Worm (Caenorhabditis elegans) whole organism, mixed stage, embryonic: ENCODE results near the gene bca-1.

ENCODE experiments used
- M03D4.4 ChIP-seq: sonication (generic microtip); optimal IDR thresholded peaks from 2 replicates; lab custom pipeline; 2017; ENCODE audit warnings: mild to moderate bottlenecking, missing genetic modification characterization, missing compliant biosample characterization
- bed-3 ChIP-seq: fragments of 200-800 bp; sonication (Bioruptor generic); optimal IDR thresholded peaks from 3 replicates; lab custom pipeline; 2018; ENCODE audit warnings: mild to moderate bottlenecking, missing genetic modification characterization, moderate library complexity, missing compliant biosample characterization
- blmp-1 ChIP-seq: fragments of 150-350 bp; optimal IDR thresholded peaks from 2 replicates; lab custom pipeline; 2014; ENCODE audit warnings: missing biosample characterization, missing genetic modification characterization
- ceh-39 ChIP-seq: fragments of 150-350 bp; optimal IDR thresholded peaks from 2 replicates; lab custom pipeline; 2014; ENCODE audit warnings: missing biosample characterization, missing genetic modification characterization
- ceh-83 ChIP-seq: fragments of 200-800 bp; sonication (Bioruptor generic); optimal IDR thresholded peaks from 2 replicates; lab custom pipeline; 2018; ENCODE audit warnings: mild to moderate bottlenecking, missing genetic modification characterization, missing compliant biosample characterization
- ces-1 ChIP-seq: fragments of 150-350 bp; optimal IDR thresholded peaks from 2 replicates; lab custom pipeline; 2014; ENCODE audit warnings: missing biosample characterization, missing genetic modification reagents, missing genetic modification characterization
- cnd-1 ChIP-seq: fragments of 200-800 bp; sonication (Bioruptor generic); optimal IDR thresholded peaks from 2 replicates; lab custom pipeline; 2018; ENCODE audit warnings: mild to moderate bottlenecking, missing genetic modification characterization, missing compliant biosample characterization
- drap-1 ChIP-seq: fragments of 200-800 bp; sonication (Bioruptor generic); optimal IDR thresholded peaks from 3 replicates; lab custom pipeline; 2018; ENCODE audit warnings: mild to moderate bottlenecking, missing genetic modification characterization, missing compliant biosample characterization
- elt-1 ChIP-seq: sonication (generic microtip); optimal IDR thresholded peaks from 2 replicates; lab custom pipeline; 2017; ENCODE audit warnings: missing genetic modification characterization, mild to moderate bottlenecking, missing compliant biosample characterization, antibody characterized with exemption, moderate library complexity, borderline replicate concordance; ENCODE audit not compliant: insufficient read depth
- flh-1 ChIP-seq: fragments of 200-800 bp; sonication (Bioruptor generic); optimal IDR thresholded peaks from 2 replicates; lab custom pipeline; 2018; ENCODE audit warnings: mild to moderate bottlenecking, missing genetic modification characterization, moderate library complexity, missing compliant biosample characterization
- ham-2 ChIP-seq: fragments of 200-800 bp; sonication (Bioruptor generic); optimal IDR thresholded peaks from 2 replicates; lab custom pipeline; 2018; ENCODE audit warnings: mild to moderate bottlenecking, missing genetic modification characterization, missing compliant biosample characterization
- hlh-1 ChIP-seq: fragments of 150-350 bp; optimal IDR thresholded peaks from 2 replicates; lab custom pipeline; 2014; ENCODE audit warnings: missing biosample characterization, missing genetic modification reagents, missing genetic modification characterization
- lin-13 ChIP-seq: fragments of 150-350 bp; optimal IDR thresholded peaks from 2 replicates; lab custom pipeline; 2014; ENCODE audit warnings: missing biosample characterization, missing genetic modification characterization
- lin-32 ChIP-seq: fragments of 200-800 bp; sonication (Bioruptor generic); optimal IDR thresholded peaks from 2 replicates; lab custom pipeline; 2018; ENCODE audit warnings: mild to moderate bottlenecking, missing genetic modification characterization, missing compliant biosample characterization
- lsy-2 ChIP-seq: fragments of 150-350 bp; optimal IDR thresholded peaks from 2 replicates; lab custom pipeline; 2014; ENCODE audit warnings: missing biosample characterization, missing genetic modification characterization
- mab-5 ChIP-seq: fragments of 150-350 bp; optimal IDR thresholded peaks from 2 replicates; lab custom pipeline; 2014; ENCODE audit warnings: missing biosample characterization, missing genetic modification characterization
- mep-1 ChIP-seq: fragments of 150-350 bp; optimal IDR thresholded peaks from 2 replicates; lab custom pipeline; 2017; ENCODE audit warnings: missing biosample characterization, missing genetic modification reagents, missing genetic modification characterization, inconsistent platforms
- mls-2 ChIP-seq: sonication (generic microtip); optimal IDR thresholded peaks from 2 replicates; lab custom pipeline; 2016; ENCODE audit warnings: mild to moderate bottlenecking, missing genetic modification characterization, moderate library complexity, missing compliant biosample characterization
- nhr-12 ChIP-seq: fragments of 150-350 bp; optimal IDR thresholded peaks from 2 replicates; lab custom pipeline; 2014; ENCODE audit warnings: missing biosample characterization, missing genetic modification characterization
- nhr-2 ChIP-seq: fragments of 150-350 bp; optimal IDR thresholded peaks from 2 replicates; lab custom pipeline; 2014; ENCODE audit warnings: missing biosample characterization, missing genetic modification characterization
- nhr-237 ChIP-seq: fragments of 150-350 bp; optimal IDR thresholded peaks from 2 replicates; lab custom pipeline; 2014; ENCODE audit warnings: missing biosample characterization, missing genetic modification characterization
- nhr-28 ChIP-seq: fragments of 150-350 bp; optimal IDR thresholded peaks from 2 replicates; lab custom pipeline; 2014; ENCODE audit warnings: missing biosample characterization, missing genetic modification characterization
- nhr-76 ChIP-seq: sonication (generic microtip); optimal IDR thresholded peaks from 2 replicates; lab custom pipeline; 2017; ENCODE audit warnings: missing biosample characterization, missing genetic modification characterization
- pha-4 ChIP-seq: fragments of 150-350 bp; optimal IDR thresholded peaks from 2 replicates; lab custom pipeline; 2018; ENCODE audit warnings: missing biosample characterization, missing genetic modification reagents, missing genetic modification characterization
- sem-2 ChIP-seq: fragments of 200-800 bp; sonication (Bioruptor generic); optimal IDR thresholded peaks from 2 replicates; lab custom pipeline; 2018; ENCODE audit warnings: mild to moderate bottlenecking, missing genetic modification characterization, missing compliant biosample characterization
- snpc-4 ChIP-seq: fragments of 150-350 bp; optimal IDR thresholded peaks from 2 replicates; lab custom pipeline; 2014; ENCODE audit warnings: missing biosample characterization, missing genetic modification characterization
- sptf-1 ChIP-seq: sonication (generic microtip); optimal IDR thresholded peaks from 2 replicates; lab custom pipeline; 2017; ENCODE audit warnings: mild to moderate bottlenecking, missing genetic modification characterization, moderate library complexity, missing compliant biosample characterization
- tbx-8 ChIP-seq: fragments of 200-800 bp; sonication (Bioruptor generic); optimal IDR thresholded peaks from 2 replicates; lab custom pipeline; 2018; ENCODE audit warnings: mild to moderate bottlenecking, missing genetic modification characterization, moderate library complexity, missing compliant biosample characterization
- unc-120 ChIP-seq: sonication (generic microtip); optimal IDR thresholded peaks from 2 replicates; lab custom pipeline; 2017; ENCODE audit warnings: missing genetic modification characterization, missing compliant biosample characterization; ENCODE audit not compliant: poor library complexity, severe bottlenecking
- unc-39 ChIP-seq: fragments of 150-350 bp; optimal IDR thresholded peaks from 2 replicates; lab custom pipeline; 2014; ENCODE audit warnings: missing biosample characterization, missing genetic modification characterization
- unc-62 ChIP-seq: fragments of 150-350 bp; optimal IDR thresholded peaks from 2 replicates; lab custom pipeline; 2014; ENCODE audit warnings: missing biosample characterization, missing genetic modification reagents, missing genetic modification characterization
- zip-8 ChIP-seq: fragments of 150-350 bp; optimal IDR thresholded peaks from 2 replicates; lab custom pipeline; 2014; ENCODE audit warnings: missing biosample characterization, missing genetic modification characterization
- ztf-11 ChIP-seq: fragments of 150-350 bp; optimal IDR thresholded peaks from 2 replicates; lab custom pipeline; 2014; ENCODE audit warnings: missing biosample characterization, missing genetic modification characterization

Gene bca-1

DNA sequence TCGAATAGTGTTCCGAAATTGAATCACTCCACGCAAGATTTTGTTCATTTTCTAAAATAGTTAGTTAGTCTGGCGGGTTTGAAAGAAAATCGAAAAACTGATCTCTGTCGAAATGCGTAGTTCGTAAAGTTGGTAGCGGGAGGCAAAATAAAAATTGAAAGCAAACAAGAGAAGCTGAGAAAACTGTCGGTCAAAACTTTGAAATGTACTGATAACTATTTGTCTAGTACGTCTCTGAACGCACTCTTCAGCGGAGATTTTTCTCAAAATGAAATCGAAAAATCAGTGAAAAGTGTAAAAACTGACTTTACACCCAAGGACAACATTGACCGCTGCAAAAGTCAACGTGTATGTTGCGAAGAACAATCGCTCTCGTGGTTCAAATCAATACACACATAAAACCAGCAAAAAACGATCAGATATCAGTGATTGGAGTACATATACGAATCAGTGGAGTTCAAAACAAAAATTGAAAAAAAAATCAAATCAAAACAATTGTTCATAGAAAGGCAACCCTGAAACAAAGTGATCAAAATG, at the start of gene bca-1:
Gene bca-1 (minus strand): TSS at position 51 of the 537 bp plus-strand sequence.
- TF ChIP-seq mls-2 (tag; lab: Kevin White, UChicago) (no peak), cnd-1 (tag; lab: Kevin White, UChicago) (no peak), sptf-1 (no peak), nhr-76 (tag; lab: Kevin White, UChicago) (no peak), lsy-2 (no peak), unc-39 (tag; lab: Kevin White, UChicago) (no peak), pha-4 (no peak), unc-62 (GFP tag; lab: Kevin White, UChicago) (no peak), ces-1 (no peak), ceh-39 (tag; lab: Kevin White, UChicago) (no peak), bed-3 (no peak), ztf-11 (tag; lab: Kevin White, UChicago) (no peak), flh-1 (GFP tag; lab: Kevin White, UChicago) (no peak), lin-32 (GFP tag; lab: Kevin White, UChicago) (no peak), elt-1 (tag; lab: Kevin White, UChicago) (no peak)

DNA sequence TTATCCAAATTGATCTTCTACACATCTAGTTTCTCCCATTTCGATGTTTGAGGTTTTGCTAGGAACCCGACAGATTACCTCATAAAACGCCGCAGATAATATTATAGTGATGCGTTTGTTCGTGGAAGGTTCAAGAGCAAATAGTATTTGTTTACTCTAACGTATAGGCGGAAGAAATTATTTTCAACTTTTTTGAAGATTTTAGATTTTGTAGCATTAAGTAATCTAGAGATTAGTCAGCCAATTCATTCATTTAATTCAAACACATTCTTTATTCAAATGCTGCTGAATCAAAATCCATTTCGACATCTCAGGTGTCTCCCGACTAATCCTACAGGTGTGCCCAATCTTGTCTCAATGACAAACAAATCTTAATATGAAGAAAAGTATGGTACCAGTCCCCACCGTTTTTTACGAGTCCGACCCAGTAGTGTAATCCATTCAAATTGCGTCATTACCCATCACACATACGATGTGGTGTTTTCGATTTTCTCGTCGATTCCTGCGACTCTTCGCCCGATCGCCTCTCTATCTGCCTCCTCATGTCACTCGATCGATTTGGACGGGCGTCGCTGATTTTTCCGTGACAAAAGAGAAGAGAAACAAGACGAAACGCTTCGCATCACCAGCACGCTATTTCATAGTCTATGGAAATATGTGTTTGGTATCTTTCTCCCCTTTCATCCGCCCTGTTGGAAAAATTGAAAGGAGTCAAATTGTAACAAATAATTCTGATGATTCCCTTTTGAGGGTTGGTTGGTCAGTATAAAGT, 49.5 kb upstream of the bca-1 start:
- TF ChIP-seq lsy-2 (peak; percentile 21), zip-8 (tag; lab: Kevin White, UChicago) (peak; percentile 75), unc-120 (peak; percentile 45), unc-62 (GFP tag; lab: Kevin White, UChicago) (peak; percentile 86), mab-5 (tag; lab: Kevin White, UChicago) (no peak), mls-2 (tag; lab: Kevin White, UChicago) (peak; percentile 8), ham-2 (GFP tag; lab: Kevin White, UChicago) (peak; percentile 24), nhr-76 (tag; lab: Kevin White, UChicago) (no peak), ceh-83 (peak; percentile 45), hlh-1 (tag; lab: Kevin White, UChicago) (peak; percentile 28), cnd-1 (tag; lab: Kevin White, UChicago) (peak; percentile 12)

DNA sequence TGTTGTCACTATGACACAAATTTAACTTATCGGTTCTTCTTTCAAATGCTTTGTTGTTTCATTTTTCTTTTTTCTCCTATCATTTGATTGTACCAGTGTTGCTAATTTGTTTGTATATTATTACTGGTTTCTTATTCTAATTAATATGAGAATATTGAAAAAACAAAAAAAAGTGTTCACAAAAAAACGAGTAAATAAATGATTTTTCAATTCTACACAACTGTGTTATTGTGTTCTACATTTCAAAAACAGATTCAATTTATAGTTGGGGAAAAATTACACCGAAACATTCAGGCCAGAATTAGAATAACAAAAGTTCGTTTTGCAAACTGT, 49.0 kb upstream of the bca-1 start:
- TF ChIP-seq nhr-2, result no peak
- TF ChIP-seq ztf-11 (tag; lab: Kevin White, UChicago), result no peak
- no peak for TF ChIP-seq sptf-1
- TF ChIP-seq ceh-39 (tag; lab: Kevin White, UChicago), result no peak
- TF ChIP-seq ces-1, result no peak
- TF ChIP-seq pha-4, result no peak
- TF ChIP-seq nhr-28 (tag; lab: Kevin White, UChicago), result no peak
- TF ChIP-seq cnd-1 (tag; lab: Kevin White, UChicago), result no peak
- TF ChIP-seq lin-32 (GFP tag; lab: Kevin White, UChicago), result no peak
- no peak for TF ChIP-seq nhr-12 (tag; lab: Kevin White, UChicago)
- no peak for TF ChIP-seq tbx-8
- TF ChIP-seq ham-2 (GFP tag; lab: Kevin White, UChicago), result no peak
- TF ChIP-seq ceh-83, result no peak
- no peak for TF ChIP-seq mep-1
- no peak for TF ChIP-seq blmp-1 (tag; lab: Kevin White, UChicago)
- TF ChIP-seq M03D4.4 (tag; lab: Kevin White, UChicago), result no peak
- no peak for TF ChIP-seq zip-8 (tag; lab: Kevin White, UChicago)

DNA sequence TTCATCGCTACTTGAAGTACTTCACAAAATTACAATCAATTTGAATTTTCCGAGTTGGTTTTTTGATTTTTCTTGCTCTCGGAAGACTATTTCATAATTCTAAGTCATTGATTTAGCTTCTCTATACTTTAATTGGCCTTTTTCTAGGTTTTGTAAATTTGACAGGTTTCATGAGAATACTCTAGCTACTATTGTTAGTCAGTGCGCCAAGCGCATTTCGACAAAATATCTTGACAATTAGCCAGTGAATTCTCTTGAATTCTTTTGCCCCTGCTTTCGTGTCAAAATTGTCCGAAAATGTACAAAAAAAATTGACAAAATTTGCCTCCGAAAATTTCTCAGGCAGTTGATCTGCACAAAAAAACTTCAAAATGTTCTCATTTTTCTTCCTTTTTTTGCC, 48.6 kb upstream of the bca-1 start:
- TF ChIP-seq unc-39 (tag; lab: Kevin White, UChicago), result no peak

ce11 chrX:6252752-6253151, 48.2 kb upstream of the bca-1 start:
- no peak for TF ChIP-seq tbx-8

ce11 chrX:6251947-6252617, 47.5 kb upstream of the bca-1 start:
- TF ChIP-seq unc-62 (GFP tag; lab: Kevin White, UChicago) (no peak), snpc-4 (tag; lab: Kevin White, UChicago) (no peak), nhr-12 (tag; lab: Kevin White, UChicago) (no peak), unc-39 (tag; lab: Kevin White, UChicago) (no peak), nhr-76 (tag; lab: Kevin White, UChicago) (no peak), unc-120 (peak; percentile 32), ztf-11 (tag; lab: Kevin White, UChicago) (no peak), blmp-1 (tag; lab: Kevin White, UChicago) (no peak), nhr-28 (tag; lab: Kevin White, UChicago) (no peak), cnd-1 (tag; lab: Kevin White, UChicago) (peak; percentile 17), nhr-237 (tag; lab: Kevin White, UChicago) (no peak), hlh-1 (tag; lab: Kevin White, UChicago) (no peak), bed-3 (no peak), sem-2 (no peak), zip-8 (tag; lab: Kevin White, UChicago) (no peak), mls-2 (tag; lab: Kevin White, UChicago) (peak; percentile 18), ces-1 (no peak), lin-32 (GFP tag; lab: Kevin White, UChicago) (no peak), pha-4 (no peak), sptf-1 (peak; percentile 19), drap-1 (GFP tag; lab: Kevin White, UChicago) (peak; percentile 45), lsy-2 (no peak), nhr-2 (no peak), ceh-83 (no peak), tbx-8 (no peak), elt-1 (tag; lab: Kevin White, UChicago) (no peak), lin-13 (tag; lab: Kevin White, UChicago) (peak; percentile 19)
